Worm (Caenorhabditis elegans) whole organism, L4/young adult: ENCODE results near the gene tra-2.
A peak's percentile ranks its signal among the peaks of the same experiment; 100 is the strongest.
"Not testable (repeated sequence)": the region's sequence is repeated elsewhere in the genome, so short reads cannot be mapped to it uniquely, and the experiment has no call there.

Experiments used
- W03F9.2 ChIP-seq: fragments of 150-350 bp; optimal IDR thresholded peaks from 2 replicates; lab custom pipeline; 2014; ENCODE audit warnings: missing biosample characterization, missing genetic modification characterization
- dao-5 ChIP-seq: sonication (generic microtip); optimal IDR thresholded peaks from 2 replicates; lab custom pipeline; 2016; ENCODE audit warnings: missing genotype, missing genetic modification characterization, moderate library complexity, missing compliant biosample characterization
- him-1 ChIP-seq: sonication (generic microtip); optimal IDR thresholded peaks from 2 replicates; lab custom pipeline; 2016; ENCODE audit warnings: missing genotype, missing genetic modification reagents, missing genetic modification characterization, missing compliant biosample characterization

tra-2 gene

DNA sequence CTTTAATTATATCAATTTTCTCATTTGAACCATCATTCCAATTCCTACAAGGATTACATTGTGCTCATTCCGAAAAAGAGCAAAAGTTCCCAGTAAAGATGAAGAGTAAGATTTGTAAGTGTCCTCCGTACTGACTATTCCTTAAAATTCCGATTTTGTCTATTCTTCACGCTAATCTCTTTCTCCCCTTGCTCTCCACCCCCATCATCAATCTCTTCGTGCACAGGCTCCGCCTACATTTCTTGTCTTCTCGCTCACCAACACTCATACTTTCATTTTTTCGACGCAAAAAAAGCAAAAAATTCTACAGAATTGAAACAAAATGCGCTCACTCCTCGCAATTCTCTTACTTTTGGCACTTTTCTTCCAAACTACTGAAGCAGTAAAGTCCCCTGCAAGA lies 49.6 kb downstream of the tra-2 start, which contains the start of gene B0252.8:
B0252.8 (plus strand) TSS at position 292 of the 400 bp plus-strand sequence.
- TF ChIP-seq W03F9.2 (tag; lab: Kevin White, UChicago) = no peak

DNA sequence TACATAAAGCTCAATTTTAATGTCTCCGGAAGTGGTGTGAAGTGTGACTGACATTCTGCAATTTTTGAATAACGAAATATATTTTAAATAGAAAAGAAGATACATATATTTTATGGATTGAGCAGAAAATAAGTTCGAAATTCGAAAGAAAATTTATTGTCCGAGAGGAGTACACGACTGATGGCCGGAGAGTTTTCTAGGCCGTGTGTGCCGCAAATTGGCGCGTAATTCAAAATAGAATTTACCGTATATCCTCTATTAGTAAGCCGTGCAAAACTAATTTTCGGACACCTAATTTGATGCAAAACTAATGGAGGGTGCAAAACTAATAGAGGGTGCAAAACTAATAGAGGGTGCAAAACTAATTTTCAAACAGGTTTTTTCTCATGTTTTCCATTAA lies 52.2 kb downstream of the tra-2 start, which contains the start of gene cyn-10:
cyn-10 (minus strand) TSS at position 57 of the 400 bp plus-strand sequence.
- TF ChIP-seq W03F9.2 (tag; lab: Kevin White, UChicago) (peak; percentile 15), dao-5 (tag; lab: Kevin White, UChicago) (no peak), him-1 (tag; lab: Kevin White, UChicago) (peak; percentile 42)

DNA sequence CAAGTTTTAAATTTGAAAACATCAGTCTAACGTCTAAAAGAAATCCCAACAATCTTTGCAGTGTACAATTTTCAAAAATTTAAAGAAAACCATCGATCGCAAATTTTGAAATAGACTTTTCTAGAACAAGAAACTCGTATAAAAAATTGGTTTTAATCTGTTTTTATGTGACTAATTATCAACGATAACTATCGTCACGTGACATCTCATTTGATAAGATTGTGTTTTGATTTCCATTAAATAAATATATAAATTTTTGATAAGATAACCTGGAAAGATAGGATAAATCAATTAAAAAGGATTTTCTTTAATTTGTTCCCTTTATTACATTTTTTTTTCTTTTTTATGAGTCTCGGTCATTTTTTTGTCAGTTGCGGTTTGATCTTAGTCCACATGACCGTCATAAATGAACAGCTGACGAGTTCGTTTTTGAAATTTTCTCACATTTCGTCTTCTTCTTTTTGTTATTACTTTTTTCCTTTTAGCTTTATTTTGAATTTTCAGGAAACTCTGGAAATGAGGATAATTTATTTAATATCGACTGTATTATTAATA lies 55.8 kb downstream of the tra-2 start, which contains the start of gene asm-1:
asm-1 (plus strand) TSS at position 505 of the 555 bp plus-strand sequence.
- no peak for TF ChIP-seq W03F9.2 (tag; lab: Kevin White, UChicago)
- no peak for TF ChIP-seq dao-5 (tag; lab: Kevin White, UChicago)
- TF ChIP-seq him-1 (tag; lab: Kevin White, UChicago) = no peak

DNA sequence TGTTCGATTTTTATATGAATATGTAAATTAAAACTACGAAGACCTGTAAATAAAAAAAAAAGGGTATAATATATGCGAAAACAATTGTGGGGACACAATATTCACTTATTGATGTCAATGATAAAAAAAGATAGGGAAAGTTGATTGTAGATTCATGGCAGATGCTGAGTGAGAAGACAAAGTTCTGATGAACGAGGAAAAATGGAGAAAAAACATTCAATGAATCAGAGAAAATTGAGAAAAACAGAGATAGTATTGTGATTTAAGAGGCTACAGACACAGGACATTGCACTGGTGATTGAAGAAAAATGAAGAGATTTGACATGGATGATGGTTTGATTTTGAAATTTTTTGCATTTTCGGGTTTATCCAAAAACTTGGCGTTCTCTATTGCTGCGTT lies 56.8 kb downstream of the tra-2 start:
- TF ChIP-seq dao-5 (tag; lab: Kevin White, UChicago) = no peak
- TF ChIP-seq him-1 (tag; lab: Kevin White, UChicago) = no peak
- no peak for TF ChIP-seq W03F9.2 (tag; lab: Kevin White, UChicago)

DNA sequence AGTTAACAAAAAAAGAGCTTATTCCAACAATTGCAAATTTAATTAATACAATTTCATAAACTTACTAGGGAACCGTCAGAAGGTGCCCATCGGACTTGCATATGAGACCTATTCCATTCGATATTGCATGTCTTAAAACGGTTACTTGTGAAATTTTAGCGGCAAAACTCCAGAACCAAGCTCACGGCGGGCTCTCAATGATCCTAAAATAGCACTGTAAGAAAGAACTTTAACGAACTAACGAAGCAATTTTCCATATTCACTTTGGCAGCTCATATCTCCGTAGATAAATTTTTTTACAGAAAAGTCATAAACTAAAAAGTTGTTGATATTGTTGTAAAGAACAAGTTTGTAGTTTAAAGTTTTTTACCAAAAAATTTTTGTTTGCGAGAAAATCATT lies 57.8 kb downstream of the tra-2 start, which contains the start of gene B0252.3:
B0252.3 (minus strand) TSS at position 101 of the 400 bp plus-strand sequence.
- TF ChIP-seq dao-5, him-1, W03F9.2 (tag; lab: Kevin White, UChicago): not testable (repeated sequence)
